Fruit fly (Drosophila melanogaster): ENCODE data around the gene glo.

Gene glo

dm6 chr3R:11818930-11819639, at the start of gene glo, which contains the start of gene COX5A:
Gene glo, minus strand, starts transcription at chr3R:11819420.
Gene COX5A, plus strand, starts transcription at chr3R:11819359.
- no peak for TF ChIP-seq psq (optimal IDR thresholded peaks at IDR 0.05)

dm6 chr3R:11868562-11868961, 49.3 kb upstream of the glo start:
- no peak for TF ChIP-seq psq (optimal IDR thresholded peaks at IDR 0.05)
- no peak for TF ChIP-seq h (optimal IDR thresholded peaks at IDR 0.05)
- TF ChIP-seq Sin3A (optimal IDR thresholded peaks at IDR 0.05) = no peak
- TF ChIP-seq ttk (optimal IDR thresholded peaks at IDR 0.05) = no peak
- no peak for TF ChIP-seq insv (optimal IDR thresholded peaks at IDR 0.05)

dm6 chr3R:11865132-11865531, 45.9 kb upstream of the glo start:
- TF ChIP-seq Sin3A (optimal IDR thresholded peaks at IDR 0.05) = no peak
- no peak for TF ChIP-seq ttk (optimal IDR thresholded peaks at IDR 0.05)
- no peak for TF ChIP-seq psq (optimal IDR thresholded peaks at IDR 0.05)
- TF ChIP-seq insv (optimal IDR thresholded peaks at IDR 0.05) = no peak
- TF ChIP-seq Myc (optimal IDR thresholded peaks at IDR 0.05) = no peak
- TF ChIP-seq h (optimal IDR thresholded peaks at IDR 0.05) = no peak

- TF ChIP-seq Myc (optimal IDR thresholded peaks at IDR 0.05) (no peak), insv (optimal IDR thresholded peaks at IDR 0.05) (no peak), Sin3A (optimal IDR thresholded peaks at IDR 0.05) (no peak)
Observed at dm6 chr3R:11859534-11860254, 40.5 kb upstream of the glo start.

- TF ChIP-seq Sin3A (optimal IDR thresholded peaks at IDR 0.05) (no peak), Myc (optimal IDR thresholded peaks at IDR 0.05) (no peak), psq (optimal IDR thresholded peaks at IDR 0.05) (no peak), insv (optimal IDR thresholded peaks at IDR 0.05) (no peak), h (optimal IDR thresholded peaks at IDR 0.05) (no peak), ttk (optimal IDR thresholded peaks at IDR 0.05) (no peak)
Observed at dm6 chr3R:11859103-11859502, 39.9 kb upstream of the glo start.

- TF ChIP-seq psq (optimal IDR thresholded peaks at IDR 0.05) (no peak), Myc (optimal IDR thresholded peaks at IDR 0.05) (no peak), ttk (optimal IDR thresholded peaks at IDR 0.05) (no peak), insv (optimal IDR thresholded peaks at IDR 0.05) (no peak), h (optimal IDR thresholded peaks at IDR 0.05) (no peak), Sin3A (optimal IDR thresholded peaks at IDR 0.05) (no peak)
Observed at dm6 chr3R:11856295-11856694, 37.1 kb upstream of the glo start.

- no peak for TF ChIP-seq psq (optimal IDR thresholded peaks at IDR 0.05)
- no peak for TF ChIP-seq ttk (optimal IDR thresholded peaks at IDR 0.05)
- no peak for TF ChIP-seq Sin3A (optimal IDR thresholded peaks at IDR 0.05)
- TF ChIP-seq h (optimal IDR thresholded peaks at IDR 0.05) = no peak
- no peak for TF ChIP-seq Myc (optimal IDR thresholded peaks at IDR 0.05)
- no peak for TF ChIP-seq insv (optimal IDR thresholded peaks at IDR 0.05)
Observed at dm6 chr3R:11855156-11855555, 35.9 kb upstream of the glo start.

- no peak for TF ChIP-seq Myc (optimal IDR thresholded peaks at IDR 0.05)
Observed at dm6 chr3R:11851939-11852338, 32.7 kb upstream of the glo start.

- TF ChIP-seq ttk (optimal IDR thresholded peaks at IDR 0.05) (no peak), Sin3A (optimal IDR thresholded peaks at IDR 0.05) (no peak), insv (optimal IDR thresholded peaks at IDR 0.05) (no peak), psq (optimal IDR thresholded peaks at IDR 0.05) (no peak), Myc (optimal IDR thresholded peaks at IDR 0.05) (no peak), h (optimal IDR thresholded peaks at IDR 0.05) (no peak)
Observed at dm6 chr3R:11850917-11851897, 32.0 kb upstream of the glo start.

- TF ChIP-seq psq (optimal IDR thresholded peaks at IDR 0.05) (no peak), Sin3A (optimal IDR thresholded peaks at IDR 0.05) (no peak), insv (optimal IDR thresholded peaks at IDR 0.05) (no peak), ttk (optimal IDR thresholded peaks at IDR 0.05) (no peak)
Observed at dm6 chr3R:11849378-11850249, 30.4 kb upstream of the glo start.

- TF ChIP-seq insv (optimal IDR thresholded peaks at IDR 0.05) (no peak), Sin3A (optimal IDR thresholded peaks at IDR 0.05) (no peak), Myc (optimal IDR thresholded peaks at IDR 0.05) (no peak), h (optimal IDR thresholded peaks at IDR 0.05) (no peak), psq (optimal IDR thresholded peaks at IDR 0.05) (no peak), ttk (optimal IDR thresholded peaks at IDR 0.05) (no peak)
Observed at dm6 chr3R:11847379-11847778, 28.2 kb upstream of the glo start.

All from Kc167 (cell line).